Fruit fly (Drosophila melanogaster): ENCODE results near the gene Tyler.

DNA sequence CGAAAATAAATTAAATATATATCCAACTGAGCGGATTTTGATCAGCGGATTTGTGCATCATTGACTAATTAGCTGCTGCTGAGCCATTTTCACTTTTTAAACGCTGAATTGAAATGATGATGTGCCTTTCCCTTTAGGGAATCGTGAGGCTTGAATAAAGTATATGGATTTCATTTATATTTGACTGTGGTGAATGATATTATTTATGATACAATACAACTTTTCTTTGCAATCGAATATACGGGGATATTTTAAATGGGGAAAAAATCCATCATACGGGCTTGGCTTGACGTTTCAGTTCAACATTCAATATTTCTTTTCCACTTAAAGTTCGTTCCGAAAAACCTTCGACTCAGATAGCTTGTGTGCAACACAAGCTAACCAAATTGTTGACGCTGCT lies at the start of gene Tyler, which contains the start of gene Shawn:
- TF ChIP-seq Vsx2 (GFP tag; optimal IDR thresholded peaks at IDR 0.05; ENCODE audit: partially characterized antibody) (no peak), Dif (GFP tag; optimal IDR thresholded peaks at IDR 0.05; ENCODE audit: partially characterized antibody) (no peak), Hr78 (GFP tag; optimal IDR thresholded peaks at IDR 0.05) (no peak), lola (GFP tag; optimal IDR thresholded peaks at IDR 0.05) (no peak), OdsH (GFP tag; optimal IDR thresholded peaks at IDR 0.05) (no peak), psq (GFP tag; optimal IDR thresholded peaks at IDR 0.05) (no peak), jim (GFP tag; optimal IDR thresholded peaks at IDR 0.05) (no peak)

Data from whole organism, wandering third instar larva.